Fruit fly (Drosophila melanogaster): Measurements from ENCODE around the gene CG32548.

CG32548 gene

DNA sequence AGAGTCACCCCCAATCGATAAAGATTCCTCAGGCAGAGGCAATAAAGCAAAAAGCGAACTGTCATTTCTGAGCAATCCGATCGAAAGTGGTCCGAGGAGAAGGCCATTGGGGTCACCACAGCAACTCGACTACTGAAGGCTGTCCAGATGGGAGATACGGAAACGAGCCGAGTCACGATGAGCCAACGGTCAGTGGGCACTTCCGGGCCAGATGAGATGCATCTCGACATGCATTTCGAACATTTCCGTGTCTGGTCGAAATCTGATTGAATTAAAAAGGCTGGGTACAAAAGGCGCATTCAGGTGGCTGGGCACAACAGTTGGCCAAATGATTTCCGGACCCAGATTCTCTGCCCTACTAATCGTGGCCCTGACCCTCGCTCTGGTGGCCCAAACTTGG lies 1.8 kb downstream of the CG32548 start, which contains the start of gene CG32551:
Gene CG32551, plus strand, starts transcription at position 301 of the 400 bp plus-strand sequence.
- no peak for TF ChIP-seq EcR (GFP tag; optimal IDR thresholded peaks at IDR 0.05)

- TF ChIP-seq EcR (GFP tag; optimal IDR thresholded peaks at IDR 0.05) (no peak), D1 (tag; optimal IDR thresholded peaks at IDR 0.05) (no peak), Ets98B (GFP tag; IDR thresholded peaks at IDR 0.05) (no peak), CG32121 (GFP tag; IDR thresholded peaks at IDR 0.05) (no peak), CG15710 (tag; optimal IDR thresholded peaks at IDR 0.05) (no peak), CG8301 (tag; optimal IDR thresholded peaks at IDR 0.05) (no peak), Snoo (tag; optimal IDR thresholded peaks at IDR 0.05) (no peak), CG13204 (GFP tag; optimal IDR thresholded peaks at IDR 0.05) (no peak), gl (tag; optimal IDR thresholded peaks at IDR 0.05) (no peak), CG10348 (GFP tag; IDR thresholded peaks at IDR 0.05) (no peak), CG9948 (tag; optimal IDR thresholded peaks at IDR 0.05) (no peak), Pif1B (GFP tag; optimal IDR thresholded peaks at IDR 0.05) (no peak), CG34367 (tag; optimal IDR thresholded peaks at IDR 0.05) (no peak), CG17806 (tag; optimal IDR thresholded peaks at IDR 0.05) (no peak), rn (GFP tag; IDR thresholded peaks at IDR 0.05) (no peak)
Observed at dm6 chrX:18437190-18437589, 3.2 kb downstream of the CG32548 start, which contains the start of gene CG6290. Gene CG6290, plus strand, starts transcription at chrX:18437490.

dm6 chrX:18422112-18422511 lies 18.3 kb downstream of the CG32548 start, which contains the start of gene CG42323:
Gene CG42323, plus strand, starts transcription at chrX:18422413.
- TF ChIP-seq CG17806 (tag; optimal IDR thresholded peaks at IDR 0.05) (no peak), CG32121 (GFP tag; IDR thresholded peaks at IDR 0.05) (peak; percentile 52; the same call in 1 of the 2 replicates), CG13204 (GFP tag; optimal IDR thresholded peaks at IDR 0.05) (no peak), Snoo (tag; optimal IDR thresholded peaks at IDR 0.05) (no peak), CG9948 (tag; optimal IDR thresholded peaks at IDR 0.05) (no peak), CG8301 (tag; optimal IDR thresholded peaks at IDR 0.05) (no peak), D1 (tag; optimal IDR thresholded peaks at IDR 0.05) (no peak), CG34367 (tag; optimal IDR thresholded peaks at IDR 0.05) (no peak), CG14655 (GFP tag; optimal IDR thresholded peaks at IDR 0.05) (no peak), Ets98B (GFP tag; IDR thresholded peaks at IDR 0.05) (peak; percentile 43; the same call in 1 of the 2 replicates), CG8159 (tag; optimal IDR thresholded peaks at IDR 0.05) (no peak), CG15710 (tag; optimal IDR thresholded peaks at IDR 0.05) (no peak), CG12605 (GFP tag; IDR thresholded peaks at IDR 0.05) (peak; percentile 29; the same call in 1 of the 2 replicates), EcR (GFP tag; optimal IDR thresholded peaks at IDR 0.05) (no peak), gl (tag; optimal IDR thresholded peaks at IDR 0.05) (no peak), CG4496 (GFP tag; IDR thresholded peaks at IDR 0.05) (peak; percentile 53; the same call in 2 of the 3 replicates), CG10348 (GFP tag; IDR thresholded peaks at IDR 0.05) (no peak), rn (GFP tag; IDR thresholded peaks at IDR 0.05) (no peak), fd96Ca (GFP tag; IDR thresholded peaks at IDR 0.05) (no peak), Pif1B (GFP tag; optimal IDR thresholded peaks at IDR 0.05) (no peak), Pif1A (GFP tag; optimal IDR thresholded peaks at IDR 0.05) (no peak)

DNA sequence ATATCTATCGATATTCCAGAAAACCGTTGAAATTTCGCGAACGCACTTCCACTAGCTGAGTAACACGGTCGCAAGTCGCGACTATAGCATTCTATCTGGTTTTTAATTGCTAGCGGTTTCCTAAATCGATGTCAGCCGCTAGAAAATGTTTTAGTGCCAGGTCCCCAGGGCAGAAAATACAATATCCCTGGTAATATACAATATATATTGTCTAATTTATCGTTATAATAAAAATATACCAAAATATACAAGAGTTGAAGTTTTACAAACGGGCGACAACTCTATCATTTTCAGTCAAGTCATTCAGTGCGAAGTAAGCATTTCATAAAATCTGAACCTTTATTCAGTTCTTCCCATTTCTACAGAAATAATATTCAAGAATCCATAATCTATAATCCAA lies 25.3 kb downstream of the CG32548 start, which contains the start of gene CG15056:
Gene CG15056, plus strand, starts transcription at position 301 of the 400 bp plus-strand sequence.
- no peak for TF ChIP-seq CG8159 (tag; optimal IDR thresholded peaks at IDR 0.05)
- TF ChIP-seq Pif1B (GFP tag; optimal IDR thresholded peaks at IDR 0.05), result no peak
- no peak for TF ChIP-seq CG13204 (GFP tag; optimal IDR thresholded peaks at IDR 0.05)
- TF ChIP-seq CG4496 (GFP tag; IDR thresholded peaks at IDR 0.05), result no peak
- TF ChIP-seq CG8301 (tag; optimal IDR thresholded peaks at IDR 0.05), result no peak
- no peak for TF ChIP-seq CG17806 (tag; optimal IDR thresholded peaks at IDR 0.05)
- TF ChIP-seq CG14655 (GFP tag; optimal IDR thresholded peaks at IDR 0.05), result no peak
- no peak for TF ChIP-seq CG34367 (tag; optimal IDR thresholded peaks at IDR 0.05)
- no peak for TF ChIP-seq Snoo (tag; optimal IDR thresholded peaks at IDR 0.05)
- TF ChIP-seq CG12605 (GFP tag; IDR thresholded peaks at IDR 0.05), result no peak

DNA sequence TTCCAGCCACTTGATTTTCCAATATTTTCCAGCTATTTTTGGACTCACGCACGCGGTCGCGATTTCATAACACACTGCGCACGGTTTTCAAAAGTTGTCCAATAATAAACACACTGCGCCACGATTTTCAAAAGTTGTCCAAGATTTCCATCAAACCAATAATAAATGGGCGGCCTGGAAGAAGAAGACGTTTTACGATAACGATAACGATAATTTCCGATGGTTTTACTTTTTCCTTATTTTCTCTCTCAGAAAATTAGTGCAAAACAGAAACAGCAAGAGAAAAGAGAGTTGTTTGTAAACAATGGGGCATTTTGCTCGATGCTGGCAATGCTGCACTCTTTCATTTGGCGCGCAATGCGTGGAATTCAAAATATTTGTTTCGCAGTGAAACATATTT lies 30.4 kb downstream of the CG32548 start, which contains the start of gene Nt5b:
Gene Nt5b, minus strand, starts transcription at position 207 of the 400 bp plus-strand sequence.
- no peak for TF ChIP-seq CG13204 (GFP tag; optimal IDR thresholded peaks at IDR 0.05)
- peak; percentile 13; the same call in 1 of the 3 replicates for TF ChIP-seq CG4496 (GFP tag; IDR thresholded peaks at IDR 0.05)
- peak; percentile 39; the same call in 1 of the 2 replicates for TF ChIP-seq CG12605 (GFP tag; IDR thresholded peaks at IDR 0.05)

- TF ChIP-seq CG4496 (GFP tag; IDR thresholded peaks at IDR 0.05), result no peak
- TF ChIP-seq CG10348 (GFP tag; IDR thresholded peaks at IDR 0.05), result no peak
- no peak for TF ChIP-seq Pif1B (GFP tag; optimal IDR thresholded peaks at IDR 0.05)
- TF ChIP-seq CG17806 (tag; optimal IDR thresholded peaks at IDR 0.05), result no peak
Observed at dm6 chrX:18409449-18409848, 30.9 kb downstream of the CG32548 start.

DNA sequence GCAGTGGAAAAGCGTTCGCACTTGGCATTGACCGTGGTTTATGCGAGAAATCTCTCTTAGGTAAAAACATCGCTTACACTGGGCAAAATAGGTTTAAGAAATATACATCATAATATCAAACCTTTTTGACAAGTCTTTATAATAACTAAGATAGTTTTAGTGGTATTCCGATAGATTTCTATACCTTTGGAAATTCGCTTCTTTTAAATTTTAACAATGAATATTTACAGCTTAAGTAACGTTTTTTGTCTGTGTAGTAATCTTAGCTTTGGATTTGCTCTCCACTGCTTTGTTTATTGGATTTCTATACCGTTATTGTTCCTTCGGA lies 33.0 kb downstream of the CG32548 start:
- TF ChIP-seq CG4496 (GFP tag; IDR thresholded peaks at IDR 0.05), result peak; percentile 37; the same call in 1 of the 3 replicates
- peak; percentile 26 for TF ChIP-seq CG9948 (tag; optimal IDR thresholded peaks at IDR 0.05)
- no peak for TF ChIP-seq D1 (tag; optimal IDR thresholded peaks at IDR 0.05)
- no peak for TF ChIP-seq Pif1A (GFP tag; optimal IDR thresholded peaks at IDR 0.05)
- peak; percentile 30 for TF ChIP-seq CG15710 (tag; optimal IDR thresholded peaks at IDR 0.05)
- no peak for TF ChIP-seq fd96Ca (GFP tag; IDR thresholded peaks at IDR 0.05)
- no peak; the same call in 1 of the 2 replicates for TF ChIP-seq CG32121 (GFP tag; IDR thresholded peaks at IDR 0.05)
- TF ChIP-seq CG12605 (GFP tag; IDR thresholded peaks at IDR 0.05), result peak; percentile 37; the same call in 1 of the 2 replicates
- peak; percentile 32 for TF ChIP-seq CG8301 (tag; optimal IDR thresholded peaks at IDR 0.05)
- peak; percentile 11 for TF ChIP-seq CG34367 (tag; optimal IDR thresholded peaks at IDR 0.05)
- TF ChIP-seq rn (GFP tag; IDR thresholded peaks at IDR 0.05), result no peak
- TF ChIP-seq CG10348 (GFP tag; IDR thresholded peaks at IDR 0.05), result no peak
- peak; percentile 26 for TF ChIP-seq Ets98B (GFP tag; IDR thresholded peaks at IDR 0.05)
- no peak for TF ChIP-seq CG17806 (tag; optimal IDR thresholded peaks at IDR 0.05)
- TF ChIP-seq CG8159 (tag; optimal IDR thresholded peaks at IDR 0.05), result peak; percentile 5
